Fruit fly (Drosophila melanogaster) whole organism, embryonic: ENCODE measurements around the gene CG15282.

ENCODE experiments used
- Ada2b ChIP-seq: fragments of 200-800 bp; sonication (Bioruptor generic); IDR thresholded peaks from 2 replicates; pipeline ENCODE4 v1.3.6; 2022; ENCODE audit warnings: missing biosample characterization, missing genetic modification characterization
- Antp ChIP-seq: fragments of 200-800 bp; sonication (Bioruptor generic); optimal IDR thresholded peaks from 3 replicates; lab custom pipeline; 2016; ENCODE audit warnings: missing biosample characterization, missing genetic modification characterization
- Awh ChIP-seq: fragments of 200-800 bp; sonication (Bioruptor generic); IDR thresholded peaks from 2 replicates; pipeline ENCODE4, ENCODE4 v1.3.6; 2022; ENCODE audit warnings: missing biosample characterization, missing genetic modification characterization
- CG10267 ChIP-seq: fragments of 200-800 bp; sonication (Bioruptor generic); optimal IDR thresholded peaks from 2 replicates; lab custom pipeline; 2018; ENCODE audit warnings: missing biosample characterization, mild to moderate bottlenecking, missing genetic modification characterization, moderate library complexity
- CG10321 ChIP-seq: fragments of 200-800 bp; sonication (Bioruptor generic); IDR thresholded peaks from 2 replicates; pipeline ENCODE4 v1.3.6; 2022; ENCODE audit warnings: missing biosample characterization, missing genetic modification characterization
- CG10366 ChIP-seq: fragments of 200-800 bp; sonication (Bioruptor generic); IDR thresholded peaks from 2 replicates; pipeline ENCODE4 v1.3.6; 2022; ENCODE audit warnings: missing biosample characterization, missing genetic modification characterization
- CG10959 ChIP-seq: fragments of 200-800 bp; sonication (Bioruptor generic); IDR thresholded peaks from 2 replicates; pipeline ENCODE4 v1.3.6; 2022; ENCODE audit warnings: missing biosample characterization, missing genetic modification characterization
- CG11695 ChIP-seq: fragments of 200-800 bp; sonication (Bioruptor generic); IDR thresholded peaks from 3 replicates; pipeline ENCODE4 v1.3.6; 2022; ENCODE audit warnings: missing biosample characterization, missing genetic modification characterization
- CG12236 ChIP-seq: fragments of 200-800 bp; sonication (Bioruptor generic); optimal IDR thresholded peaks from 2 replicates; lab custom pipeline; 2016; ENCODE audit warnings: missing biosample characterization, missing genetic modification characterization
- CG13287 ChIP-seq: fragments of 200-800 bp; sonication (Bioruptor generic); IDR thresholded peaks from 2 replicates; pipeline ENCODE4 v1.3.6; 2022; ENCODE audit warnings: missing biosample characterization, missing genetic modification characterization; ENCODE audit not compliant: partially characterized antibody
- CG14860 ChIP-seq: fragments of 200-800 bp; sonication (Bioruptor generic); IDR thresholded peaks from 3 replicates; pipeline ENCODE4 v1.3.6; 2022; ENCODE audit warnings: missing biosample characterization, missing genetic modification characterization; ENCODE audit not compliant: partially characterized antibody
- CG16813 ChIP-seq: fragments of 200-800 bp; sonication (Bioruptor generic); IDR thresholded peaks from 3 replicates; pipeline ENCODE4 v1.3.6; 2022; ENCODE audit warnings: missing biosample characterization, missing genetic modification characterization; ENCODE audit not compliant: partially characterized antibody
- CG17568 ChIP-seq: fragments of 200-800 bp; sonication (Bioruptor generic); optimal IDR thresholded peaks from 2 replicates; lab custom pipeline; 2018; ENCODE audit warnings: missing biosample characterization, mild to moderate bottlenecking, missing genetic modification characterization, moderate library complexity
- CG18011 ChIP-seq: fragments of 200-800 bp; sonication (Bioruptor generic); optimal IDR thresholded peaks from 2 replicates; lab custom pipeline; 2017; ENCODE audit warnings: missing biosample characterization, missing genetic modification characterization, mild to moderate bottlenecking, moderate library complexity, missing genotype
- CG18599 ChIP-seq: fragments of 200-800 bp; sonication (Bioruptor generic); optimal IDR thresholded peaks from 3 replicates; lab custom pipeline; 2017; ENCODE audit warnings: missing biosample characterization, missing genetic modification characterization, mild to moderate bottlenecking, moderate library complexity, missing genetic modification reagents
- CG2120 ChIP-seq: fragments of 200-800 bp; sonication (Bioruptor generic); optimal IDR thresholded peaks from 3 replicates; lab custom pipeline; 2016; ENCODE audit warnings: missing biosample characterization, missing genetic modification characterization
- CG30431 ChIP-seq: fragments of 200-800 bp; sonication (Bioruptor generic); optimal IDR thresholded peaks from 2 replicates; lab custom pipeline; 2017; ENCODE audit warnings: missing biosample characterization, missing genetic modification characterization
- CG31388 ChIP-seq: fragments of 200-800 bp; sonication (Bioruptor generic); optimal IDR thresholded peaks from 2 replicates; lab custom pipeline; 2016; ENCODE audit warnings: missing biosample characterization, missing genetic modification characterization
- CG34376 ChIP-seq: fragments of 200-800 bp; sonication (Bioruptor generic); optimal IDR thresholded peaks from 2 replicates; lab custom pipeline; 2018; ENCODE audit warnings: missing biosample characterization, mild to moderate bottlenecking, missing genetic modification characterization
- CG3838 ChIP-seq: fragments of 200-800 bp; sonication (Bioruptor generic); optimal IDR thresholded peaks from 3 replicates; lab custom pipeline; 2016; ENCODE audit warnings: missing biosample characterization, missing genetic modification characterization
- CG6272 ChIP-seq: fragments of 200-800 bp; sonication (Bioruptor generic); IDR thresholded peaks from 2 replicates; pipeline ENCODE4 v1.3.6; 2022; ENCODE audit warnings: missing biosample characterization, missing genetic modification characterization
- CG8281 ChIP-seq: fragments of 200-800 bp; sonication (Bioruptor generic); optimal IDR thresholded peaks from 2 replicates; lab custom pipeline; 2018; ENCODE audit warnings: missing biosample characterization, mild to moderate bottlenecking, missing genetic modification characterization, moderate library complexity
- CG8359 ChIP-seq: fragments of 200-800 bp; sonication (Bioruptor generic); optimal IDR thresholded peaks from 2 replicates; lab custom pipeline; 2017; ENCODE audit warnings: missing biosample characterization, mild to moderate bottlenecking, missing genetic modification characterization, borderline replicate concordance
- CG8944 ChIP-seq: fragments of 200-800 bp; sonication (Bioruptor generic); optimal IDR thresholded peaks from 3 replicates; lab custom pipeline; 2016; ENCODE audit warnings: missing biosample characterization, missing genetic modification characterization
- CG9727 ChIP-seq: fragments of 200-800 bp; sonication (Bioruptor generic); optimal IDR thresholded peaks from 3 replicates; lab custom pipeline; 2017; ENCODE audit warnings: missing biosample characterization, mild to moderate bottlenecking, missing genetic modification characterization
- CHES-1-like ChIP-seq: fragments of 200-800 bp; sonication (Bioruptor generic); optimal IDR thresholded peaks from 2 replicates; lab custom pipeline; 2016; ENCODE audit warnings: missing biosample characterization, missing genetic modification characterization
- Eip74EF ChIP-seq, 2 experiments: fragments of 200-800 bp in 1 of 2; fragments of >200 bp in 1 of 2; sonication (Bioruptor generic) in 1 of 2; optimal IDR thresholded peaks; 2 replicates each; lab custom pipeline; 2017 to 2019; ENCODE audit warnings: missing biosample characterization in 2 of 2, missing genetic modification characterization in 2 of 2, mild to moderate bottlenecking in 1 of 2, moderate library complexity in 1 of 2
- Gsc ChIP-seq: fragments of 200-800 bp; sonication (Bioruptor generic); IDR thresholded peaks from 2 replicates; pipeline ENCODE4 v1.3.6; 2022; ENCODE audit warnings: missing biosample characterization, missing genetic modification characterization
- Hmr ChIP-seq: fragments of 200-800 bp; sonication (Bioruptor generic); optimal IDR thresholded peaks from 3 replicates; lab custom pipeline; 2017; ENCODE audit warnings: mild to moderate bottlenecking, missing biosample characterization, missing genetic modification reagents, missing genetic modification characterization
- NC2β ChIP-seq: fragments of 200-800 bp; sonication (Bioruptor generic); optimal IDR thresholded peaks from 2 replicates; lab custom pipeline; 2016; ENCODE audit warnings: missing biosample characterization, missing genetic modification characterization
- NFAT ChIP-seq: fragments of 200-800 bp; sonication (Bioruptor generic); IDR thresholded peaks from 2 replicates; pipeline ENCODE4 v1.3.6; 2022; ENCODE audit warnings: missing biosample characterization, missing genetic modification characterization
- Pdp1 ChIP-seq, 2 experiments: fragments of 200-800 bp; sonication (Bioruptor generic); optimal IDR thresholded peaks; 3 replicates each; lab custom pipeline; 2016; ENCODE audit warnings: missing biosample characterization in 2 of 2, missing genetic modification characterization in 2 of 2, mild to moderate bottlenecking in 1 of 2, moderate library complexity in 1 of 2
- Ssrp ChIP-seq: fragments of 200-800 bp; sonication (Bioruptor generic); optimal IDR thresholded peaks from 2 replicates; lab custom pipeline; 2018; ENCODE audit warnings: missing biosample characterization, mild to moderate bottlenecking, missing genetic modification characterization, moderate library complexity
- Stat92E ChIP-seq, 3 experiments: fragments of >200 bp in 2 of 3; fragments of 200-800 bp in 1 of 3; sonication (Bioruptor generic) in 1 of 3; optimal IDR thresholded peaks; 2 replicates each; lab custom pipeline; 2017 to 2019; ENCODE audit warnings: missing biosample characterization in 3 of 3, missing genetic modification characterization in 3 of 3, mild to moderate bottlenecking in 1 of 3, moderate library complexity in 1 of 3
- Tbp ChIP-seq: fragments of >200 bp; optimal IDR thresholded peaks from 2 replicates; lab custom pipeline; 2018; ENCODE audit warnings: missing biosample characterization, missing genetic modification characterization
- amos ChIP-seq: fragments of 200-800 bp; sonication (Bioruptor generic); IDR thresholded peaks from 2 replicates; pipeline ENCODE4 v1.3.6; 2022; ENCODE audit warnings: missing biosample characterization, missing genetic modification characterization; ENCODE audit not compliant: partially characterized antibody
- aop ChIP-seq: fragments of 200-800 bp; sonication (Bioruptor generic); IDR thresholded peaks from 2 replicates; pipeline ENCODE4 v1.3.6; 2022; ENCODE audit warnings: missing biosample characterization, missing genetic modification characterization
- corto ChIP-seq: fragments of 200-800 bp; sonication (Bioruptor generic); optimal IDR thresholded peaks from 2 replicates; lab custom pipeline; 2016; ENCODE audit warnings: missing biosample characterization, mild to moderate bottlenecking, missing genetic modification characterization, moderate library complexity
- grau ChIP-seq: fragments of 200-800 bp; optimal IDR thresholded peaks from 3 replicates; lab custom pipeline; 2019; ENCODE audit warnings: missing biosample characterization, mild to moderate bottlenecking, missing genetic modification characterization, moderate library complexity
- ham ChIP-seq: fragments of 200-800 bp; sonication (Bioruptor generic); IDR thresholded peaks from 2 replicates; pipeline ENCODE4 v1.3.6; 2022; ENCODE audit warnings: missing biosample characterization, missing genetic modification characterization
- hbn ChIP-seq: fragments of 200-800 bp; sonication (Bioruptor generic); IDR thresholded peaks from 2 replicates; pipeline ENCODE4 v1.3.6; 2022; ENCODE audit warnings: missing biosample characterization, missing genetic modification characterization; ENCODE audit not compliant: partially characterized antibody
- lbe ChIP-seq: fragments of 200-800 bp; sonication (Bioruptor generic); optimal IDR thresholded peaks from 2 replicates; lab custom pipeline; 2016; ENCODE audit warnings: missing biosample characterization, mild to moderate bottlenecking, missing genetic modification characterization
- maf-S ChIP-seq: fragments of 200-800 bp; sonication (Bioruptor generic); optimal IDR thresholded peaks from 2 replicates; lab custom pipeline; 2016; ENCODE audit warnings: missing biosample characterization, missing genetic modification characterization
- org-1 ChIP-seq: fragments of 200-800 bp; sonication (Bioruptor generic); optimal IDR thresholded peaks from 2 replicates; lab custom pipeline; 2017; ENCODE audit warnings: missing biosample characterization, missing genetic modification characterization
- otp ChIP-seq: fragments of 200-800 bp; sonication (Bioruptor generic); IDR thresholded peaks from 3 replicates; pipeline ENCODE4, ENCODE4 v1.3.6; 2022; ENCODE audit warnings: missing biosample characterization, missing genetic modification characterization
- pfk ChIP-seq: fragments of 200-800 bp; sonication (Bioruptor generic); optimal IDR thresholded peaks from 2 replicates; lab custom pipeline; 2018; ENCODE audit warnings: missing biosample characterization, mild to moderate bottlenecking, missing genetic modification characterization, moderate library complexity
- phol ChIP-seq: fragments of 200-800 bp; sonication (Bioruptor generic); optimal IDR thresholded peaks from 3 replicates; lab custom pipeline; 2018; ENCODE audit warnings: missing biosample characterization, mild to moderate bottlenecking, missing genetic modification characterization, moderate library complexity
- shn ChIP-seq: fragments of 200-800 bp; sonication (Bioruptor generic); optimal IDR thresholded peaks from 3 replicates; lab custom pipeline; 2016; ENCODE audit warnings: missing biosample characterization, missing genetic modification characterization
- tna ChIP-seq: fragments of 200-800 bp; sonication (Bioruptor generic); IDR thresholded peaks from 2 replicates; pipeline ENCODE4 v1.3.6; 2022; ENCODE audit warnings: missing biosample characterization, missing genetic modification characterization; ENCODE audit not compliant: partially characterized antibody
- wor ChIP-seq: fragments of 200-800 bp; sonication (Bioruptor generic); IDR thresholded peaks from 2 replicates; pipeline ENCODE4 v1.3.6; 2022; ENCODE audit warnings: missing biosample characterization, missing genetic modification characterization

CG15282 gene

DNA sequence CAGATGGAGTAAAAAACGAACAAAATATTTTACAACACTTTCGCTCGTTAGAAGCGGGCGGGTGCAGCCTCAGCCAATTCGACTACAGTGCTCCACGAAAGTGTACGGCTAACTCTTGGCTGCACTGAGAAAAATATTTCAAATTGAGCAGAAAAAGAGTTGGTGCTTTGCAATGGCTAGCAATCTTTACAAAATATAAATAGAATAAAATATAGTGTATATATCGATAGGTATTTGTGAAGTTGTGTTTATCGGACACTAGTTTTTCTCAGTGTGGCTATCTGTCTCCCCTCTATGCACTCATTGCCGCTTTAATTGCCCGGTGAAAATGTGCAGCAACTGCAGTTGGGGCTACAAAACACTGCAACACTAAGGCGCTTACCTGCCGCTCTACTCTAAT, 10.8 kb upstream of the CG15282 start (continued):
- TF ChIP-seq CG6272 (GFP tag; lab: Robert Waterston, UW) (no peak), CG18011 (GFP tag; lab: Kevin White, UChicago) (no peak), CG31388 (GFP tag; lab: Kevin White, UChicago) (no peak), Stat92E (GFP tag; optimal IDR thresholded peaks at IDR 0.05; lab: Kevin White, UChicago) (no peak), CG17568 (GFP tag; lab: Kevin White, UChicago) (peak; percentile 22), Antp (GFP tag; lab: Kevin White, UChicago) (no peak), CG10321 (no peak), maf-S (no peak), otp (peak; percentile 72), Hmr (GFP tag; lab: Kevin White, UChicago) (no peak), CG30431 (GFP tag; lab: Kevin White, UChicago) (peak; percentile 73), shn (GFP tag; lab: Kevin White, UChicago) (no peak), CG8944 (GFP tag; lab: Kevin White, UChicago) (no peak), NC2β (GFP tag; lab: Kevin White, UChicago) (no peak), CHES-1-like (GFP tag; lab: Kevin White, UChicago) (no peak), phol (tag; lab: Kevin White, UChicago) (peak; percentile 2), CG13287 (GFP tag; lab: Robert Waterston, UW) (no peak), CG16813 (GFP tag; lab: Robert Waterston, UW) (no peak), wor (GFP tag; lab: Robert Waterston, UW) (peak; percentile 49), tna (GFP tag; lab: Robert Waterston, UW) (no peak), Awh (no peak), CG2120 (GFP tag; lab: Kevin White, UChicago) (no peak), Ada2b (peak; percentile 58), CG14860 (no peak), CG10959 (peak; percentile 79), CG8359 (GFP tag; lab: Kevin White, UChicago) (no peak), Gsc (GFP tag; lab: Robert Waterston, UW) (no peak), CG3838 (no peak), Tbp (no peak), CG12236 (GFP tag; lab: Kevin White, UChicago) (no peak), CG8281 (tag; lab: Kevin White, UChicago) (no peak), grau (tag; lab: Kevin White, UChicago) (peak; percentile 57), aop (no peak), corto (no peak), CG34376 (GFP tag; lab: Kevin White, UChicago) (no peak), CG10366 (peak; percentile 65), CG11695 (GFP tag; lab: Robert Waterston, UW) (0 out of 3 replicates have a peak, but pooled peaks have one; percentile 29), amos (GFP tag; lab: Robert Waterston, UW) (no peak), pfk (GFP tag; lab: Kevin White, UChicago) (no peak), CG10267 (tag; lab: Kevin White, UChicago) (peak; percentile 18), lbe (GFP tag; lab: Kevin White, UChicago) (no peak), Ssrp (tag; lab: Kevin White, UChicago) (peak; percentile 78), ham (no peak), Pdp1 (GFP tag; optimal IDR thresholded peaks at IDR 0.05; lab: Kevin White, UChicago) (peak; percentile 19 to 23), Eip74EF (GFP tag; optimal IDR thresholded peaks at IDR 0.05; lab: Kevin White, UChicago) (peak in 1 of 2 experiments; percentile 49), org-1 (GFP tag; lab: Kevin White, UChicago) (peak; percentile 31), CG9727 (GFP tag; lab: Kevin White, UChicago) (peak; percentile 61), NFAT (GFP tag; lab: Robert Waterston, UW) (no peak), hbn (no peak), CG18599 (GFP tag; lab: Kevin White, UChicago) (no peak)
